Fruit fly (Drosophila melanogaster): ENCODE measurements around the gene CG17734.

The CG17734 gene

dm6 chr3R:11208766-11209331, 35.0 kb downstream of the CG17734 start (continued):
- TF ChIP-seq CG8290 (GFP tag; optimal IDR thresholded peaks at IDR 0.05) (no peak), CG8290 (tag; optimal IDR thresholded peaks at IDR 0.05) (peak in 1 of 2 experiments; percentile 8), CG6791 (GFP tag; IDR thresholded peaks at IDR 0.05; ENCODE audit: partially characterized antibody) (no peak), Med (GFP tag) (peak; percentile 94), CG18476 (GFP tag; optimal IDR thresholded peaks at IDR 0.05) (no peak), CoRest (tag; optimal IDR thresholded peaks at IDR 0.05) (no peak), ro (GFP tag; IDR thresholded peaks at IDR 0.05) (no peak), sqz (GFP tag; optimal IDR thresholded peaks at IDR 0.05) (no peak), CG7963 (GFP tag; IDR thresholded peaks at IDR 0.05; ENCODE audit: partially characterized antibody) (no peak), ci (GFP tag; IDR thresholded peaks at IDR 0.05) (0 out of 3 replicates have a peak, but pooled peaks have one; percentile 28), CG14014 (GFP tag; IDR thresholded peaks at IDR 0.05) (no peak), z (GFP tag; IDR thresholded peaks at IDR 0.05) (no peak), Lim3 (GFP tag; IDR thresholded peaks at IDR 0.05) (no peak), bab2 (GFP tag; optimal IDR thresholded peaks at IDR 0.05) (no peak), pita (GFP tag; optimal IDR thresholded peaks at IDR 0.05) (no peak), CG7839 (tag; optimal IDR thresholded peaks at IDR 0.05) (peak; percentile 11), Lpt (GFP tag; optimal IDR thresholded peaks at IDR 0.05) (no peak), onecut (GFP tag; IDR thresholded peaks at IDR 0.05) (no peak), Pdp1 (GFP tag; optimal IDR thresholded peaks at IDR 0.05) (peak in 1 of 2 experiments; percentile 98), Hsf (GFP tag; optimal IDR thresholded peaks at IDR 0.05) (no peak), CG3995 (GFP tag; optimal IDR thresholded peaks at IDR 0.05) (no peak)

dm6 chr3R:11200885-11201421, 42.8 kb downstream of the CG17734 start:
- TF ChIP-seq ken (GFP tag; IDR thresholded peaks at IDR 0.05): no peak
- TF ChIP-seq CG30020 (tag; optimal IDR thresholded peaks at IDR 0.05): no peak
- peak; percentile 26 for TF ChIP-seq Deaf1 (tag; optimal IDR thresholded peaks at IDR 0.05)
- peak; percentile 61 for TF ChIP-seq nmo (GFP tag; optimal IDR thresholded peaks at IDR 0.05)
- peak; percentile 92 for TF ChIP-seq row (GFP tag; IDR thresholded peaks at IDR 0.05)
- no peak for TF ChIP-seq repo (GFP tag; optimal IDR thresholded peaks at IDR 0.05)
- no peak for TF ChIP-seq jigr1 (GFP tag; IDR thresholded peaks at IDR 0.05)
- peak; percentile 16 for TF ChIP-seq nau (GFP tag; optimal IDR thresholded peaks at IDR 0.05)
- TF ChIP-seq z (GFP tag; IDR thresholded peaks at IDR 0.05): no peak
- no peak for TF ChIP-seq lov (optimal IDR thresholded peaks at IDR 0.05)
- TF ChIP-seq lov (GFP tag; IDR thresholded peaks at IDR 0.05): no peak
- TF ChIP-seq rib (GFP tag; IDR thresholded peaks at IDR 0.05): no peak
- no peak for TF ChIP-seq amos (GFP tag; IDR thresholded peaks at IDR 0.05; ENCODE audit: partially characterized antibody)
- no peak for TF ChIP-seq NC2α (GFP tag; optimal IDR thresholded peaks at IDR 0.05)
- peak; percentile 56 for TF ChIP-seq CG6689 (GFP tag; IDR thresholded peaks at IDR 0.05)
- no peak for TF ChIP-seq CG15696 (tag; optimal IDR thresholded peaks at IDR 0.05)
- TF ChIP-seq CG17829 (tag; optimal IDR thresholded peaks at IDR 0.05): no peak
- TF ChIP-seq lilli (GFP tag; optimal IDR thresholded peaks at IDR 0.05): peak; percentile 51
- no peak for TF ChIP-seq MTF-1 (GFP tag; optimal IDR thresholded peaks at IDR 0.05; ENCODE audit: borderline replicate concordance)
- no peak for TF ChIP-seq CG17186 (GFP tag; optimal IDR thresholded peaks at IDR 0.05)
- TF ChIP-seq gsb (GFP tag; IDR thresholded peaks at IDR 0.05): no peak
- TF ChIP-seq Dip3 (GFP tag; optimal IDR thresholded peaks at IDR 0.05): peak; percentile 39
- TF ChIP-seq CkIIα-i1 (GFP tag; IDR thresholded peaks at IDR 0.05): no peak
- TF ChIP-seq Nf-YA (GFP tag; IDR thresholded peaks at IDR 0.05): no peak
- no peak for TF ChIP-seq gsb-n (tag; optimal IDR thresholded peaks at IDR 0.05)
- TF ChIP-seq CG13775 (GFP tag; optimal IDR thresholded peaks at IDR 0.05): peak; percentile 24
- TF ChIP-seq Chrac-16 (GFP tag; optimal IDR thresholded peaks at IDR 0.05): peak; percentile 51
- no peak for TF ChIP-seq CG10321 (GFP tag; IDR thresholded peaks at IDR 0.05)
- peak; percentile 32 for TF ChIP-seq Asciz (GFP tag; optimal IDR thresholded peaks at IDR 0.05)
- TF ChIP-seq tup (GFP tag; optimal IDR thresholded peaks at IDR 0.05): no peak
- peak; percentile 62 for TF ChIP-seq CoRest (tag; optimal IDR thresholded peaks at IDR 0.05)
- TF ChIP-seq sr (GFP tag; IDR thresholded peaks at IDR 0.05): no peak
